Worm (Caenorhabditis elegans) whole organism, midembryonic: ENCODE data around the gene erfa-1.

Experiments used
- ref-1 ChIP-seq: fragments of 200-800 bp; sonication (Bioruptor generic); conservative IDR thresholded peaks from 2 replicates; pipeline ENCODE4 v1.3.6; 2022; ENCODE audit warnings: missing genetic modification reagents, missing genetic modification characterization, missing compliant biosample characterization
- tab-1 ChIP-seq: fragments of 200-800 bp; sonication (Bioruptor generic); IDR thresholded peaks from 2 replicates; pipeline ENCODE4 v1.3.6; 2022; ENCODE audit warnings: missing genetic modification characterization, missing compliant biosample characterization
- ztf-23 ChIP-seq: fragments of 200-800 bp; sonication (Bioruptor generic); IDR thresholded peaks from 2 replicates; pipeline ENCODE4 v1.3.6; 2022; ENCODE audit warnings: missing genetic modification reagents, missing genetic modification characterization, missing compliant biosample characterization

DNA sequence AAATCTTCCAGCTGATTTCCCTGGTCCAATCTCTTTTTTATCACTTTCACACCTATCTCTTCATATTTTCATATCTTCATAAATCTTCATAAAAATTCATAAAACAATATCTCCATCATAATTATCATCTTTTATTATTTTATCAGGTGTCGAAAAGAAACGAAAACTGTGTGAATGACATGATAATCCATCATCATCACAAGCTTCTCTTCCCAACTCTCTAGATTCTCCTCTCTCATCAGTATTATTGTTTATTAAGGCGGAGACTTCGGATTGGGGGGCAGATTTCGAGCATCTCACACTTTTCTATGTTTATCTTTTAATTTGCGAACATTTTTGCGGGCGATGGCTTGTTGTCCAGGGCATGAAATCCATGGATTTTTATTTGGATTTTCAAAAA, 30.3 kb downstream of the erfa-1 start:
- TF ChIP-seq ref-1 (GFP tag; lab: Robert Waterston, UW) (no peak), tab-1 (no peak), ztf-23 (no peak)
